Worm (Caenorhabditis elegans): Measurements from ENCODE around the gene C39B5.14.
A peak's percentile ranks its signal among the peaks of the same experiment; 100 is the strongest.

C39B5.14 gene

ce11 chrIII:2211120-2211519 lies at the start of gene C39B5.14:
Gene C39B5.14 (plus strand): TSS chrIII:2211420.
- TF ChIP-seq pes-1 (GFP tag; IDR thresholded peaks at IDR 0.05) (no peak), ets-7 (tag; optimal IDR thresholded peaks at IDR 0.05) (no peak), tbx-11 (GFP tag; IDR thresholded peaks at IDR 0.05) (no peak), tra-4 (tag; optimal IDR thresholded peaks at IDR 0.05) (no peak), scrt-1 (GFP tag; IDR thresholded peaks at IDR 0.05) (no peak), ama-1 (optimal IDR thresholded peaks at IDR 0.05) (no peak), B0310.2 (tag; optimal IDR thresholded peaks at IDR 0.05) (no peak), hnd-1 (tag; optimal IDR thresholded peaks at IDR 0.05) (no peak), hmg-4 (GFP tag; optimal IDR thresholded peaks at IDR 0.05) (no peak), tbx-37 (GFP tag; conservative IDR thresholded peaks at IDR 0.05) (no peak), ceh-13 (GFP tag; optimal IDR thresholded peaks at IDR 0.05) (no peak), hmbx-1 (tag; optimal IDR thresholded peaks at IDR 0.05) (no peak), sea-1 (GFP tag; conservative IDR thresholded peaks at IDR 0.05) (no peak), aly-1 (tag; optimal IDR thresholded peaks at IDR 0.05) (no peak), F13C5.2 (tag; optimal IDR thresholded peaks at IDR 0.05) (no peak), ceh-36 (tag; optimal IDR thresholded peaks at IDR 0.05) (no peak), flt-1 (GFP tag; IDR thresholded peaks at IDR 0.05) (no peak)

- TF ChIP-seq ets-7 (tag; optimal IDR thresholded peaks at IDR 0.05) = no peak
- no peak for TF ChIP-seq B0310.2 (tag; optimal IDR thresholded peaks at IDR 0.05)
- TF ChIP-seq pes-1 (GFP tag; IDR thresholded peaks at IDR 0.05) = no peak
- no peak for TF ChIP-seq ceh-13 (GFP tag; optimal IDR thresholded peaks at IDR 0.05)
- no peak for TF ChIP-seq F13C5.2 (tag; optimal IDR thresholded peaks at IDR 0.05)
- no peak for TF ChIP-seq ama-1 (optimal IDR thresholded peaks at IDR 0.05)
- TF ChIP-seq tra-4 (tag; optimal IDR thresholded peaks at IDR 0.05) = no peak
- no peak for TF ChIP-seq scrt-1 (GFP tag; IDR thresholded peaks at IDR 0.05)
- no peak for TF ChIP-seq ceh-36 (tag; optimal IDR thresholded peaks at IDR 0.05)
- no peak for TF ChIP-seq hnd-1 (tag; optimal IDR thresholded peaks at IDR 0.05)
- no peak for TF ChIP-seq sea-1 (GFP tag; conservative IDR thresholded peaks at IDR 0.05)
- TF ChIP-seq hmg-4 (GFP tag; optimal IDR thresholded peaks at IDR 0.05) = no peak
- no peak for TF ChIP-seq hmbx-1 (tag; optimal IDR thresholded peaks at IDR 0.05)
- TF ChIP-seq aly-1 (tag; optimal IDR thresholded peaks at IDR 0.05) = no peak
Measured at ce11 chrIII:2169445-2169844, 41.8 kb upstream of the C39B5.14 start.

- TF ChIP-seq pes-1 (GFP tag; IDR thresholded peaks at IDR 0.05) = no peak
- no peak for TF ChIP-seq hmbx-1 (tag; optimal IDR thresholded peaks at IDR 0.05)
Measured at ce11 chrIII:2170556-2170955, 40.7 kb upstream of the C39B5.14 start.

- peak; percentile 95 for TF ChIP-seq ama-1 (optimal IDR thresholded peaks at IDR 0.05)
- 0 out of 2 replicates have a peak, but pooled peaks have one; percentile 47 for TF ChIP-seq scrt-1 (GFP tag; IDR thresholded peaks at IDR 0.05)
- TF ChIP-seq hnd-1 (tag; optimal IDR thresholded peaks at IDR 0.05) = no peak
- TF ChIP-seq hmg-4 (GFP tag; optimal IDR thresholded peaks at IDR 0.05) = peak; percentile 49
- 0 out of 2 replicates have a peak, but pooled peaks have one; percentile 2 for TF ChIP-seq flt-1 (GFP tag; IDR thresholded peaks at IDR 0.05)
- TF ChIP-seq sea-1 (GFP tag; conservative IDR thresholded peaks at IDR 0.05) = 0 out of 2 replicates have a peak, but pooled peaks have one; percentile 38
- TF ChIP-seq tbx-37 (GFP tag; conservative IDR thresholded peaks at IDR 0.05) = no peak
- no peak for TF ChIP-seq hmbx-1 (tag; optimal IDR thresholded peaks at IDR 0.05)
- TF ChIP-seq B0310.2 (tag; optimal IDR thresholded peaks at IDR 0.05) = no peak
- TF ChIP-seq pes-1 (GFP tag; IDR thresholded peaks at IDR 0.05) = no peak; the same call in 1 of the 2 replicates
- peak; percentile 29 for TF ChIP-seq F13C5.2 (tag; optimal IDR thresholded peaks at IDR 0.05)
Measured at ce11 chrIII:2171892-2172591, 39.2 kb upstream of the C39B5.14 start.

- TF ChIP-seq B0310.2 (tag; optimal IDR thresholded peaks at IDR 0.05) = no peak
- no peak for TF ChIP-seq hmbx-1 (tag; optimal IDR thresholded peaks at IDR 0.05)
- no peak for TF ChIP-seq tbx-37 (GFP tag; conservative IDR thresholded peaks at IDR 0.05)
- TF ChIP-seq scrt-1 (GFP tag; IDR thresholded peaks at IDR 0.05) = no peak
- TF ChIP-seq tbx-11 (GFP tag; IDR thresholded peaks at IDR 0.05) = no peak
Measured at ce11 chrIII:2197706-2198105, 13.5 kb upstream of the C39B5.14 start, which contains the start of gene C39B5.6. Gene C39B5.6 (plus strand): TSS chrIII:2198006.

- no peak for TF ChIP-seq pes-1 (GFP tag; IDR thresholded peaks at IDR 0.05)
- TF ChIP-seq ets-7 (tag; optimal IDR thresholded peaks at IDR 0.05) = no peak
- TF ChIP-seq scrt-1 (GFP tag; IDR thresholded peaks at IDR 0.05) = no peak
- TF ChIP-seq ceh-13 (GFP tag; optimal IDR thresholded peaks at IDR 0.05) = no peak
- no peak for TF ChIP-seq hmbx-1 (tag; optimal IDR thresholded peaks at IDR 0.05)
- no peak for TF ChIP-seq hmg-4 (GFP tag; optimal IDR thresholded peaks at IDR 0.05)
- no peak for TF ChIP-seq tbx-37 (GFP tag; conservative IDR thresholded peaks at IDR 0.05)
- TF ChIP-seq ama-1 (optimal IDR thresholded peaks at IDR 0.05) = no peak
- TF ChIP-seq flt-1 (GFP tag; IDR thresholded peaks at IDR 0.05) = no peak
Measured at ce11 chrIII:2205155-2205554, 6.1 kb upstream of the C39B5.14 start.

- TF ChIP-seq tra-4 (tag; optimal IDR thresholded peaks at IDR 0.05) (no peak), F13C5.2 (tag; optimal IDR thresholded peaks at IDR 0.05) (no peak), ets-7 (tag; optimal IDR thresholded peaks at IDR 0.05) (no peak), ceh-13 (GFP tag; optimal IDR thresholded peaks at IDR 0.05) (no peak), tbx-37 (GFP tag; conservative IDR thresholded peaks at IDR 0.05) (no peak), hmg-4 (GFP tag; optimal IDR thresholded peaks at IDR 0.05) (no peak)
Measured at ce11 chrIII:2207864-2208263, 3.4 kb upstream of the C39B5.14 start, which contains the start of gene C39B5.5. Gene C39B5.5 (plus strand): TSS chrIII:2208164.

ce11 chrIII:2210601-2211000 lies 619 bp upstream of the C39B5.14 start:
- TF ChIP-seq sea-1 (GFP tag; conservative IDR thresholded peaks at IDR 0.05) (no peak), scrt-1 (GFP tag; IDR thresholded peaks at IDR 0.05) (no peak), hnd-1 (tag; optimal IDR thresholded peaks at IDR 0.05) (no peak), aly-1 (tag; optimal IDR thresholded peaks at IDR 0.05) (no peak), ets-7 (tag; optimal IDR thresholded peaks at IDR 0.05) (no peak), pes-1 (GFP tag; IDR thresholded peaks at IDR 0.05) (no peak), tra-4 (tag; optimal IDR thresholded peaks at IDR 0.05) (no peak), hmbx-1 (tag; optimal IDR thresholded peaks at IDR 0.05) (no peak), tbx-37 (GFP tag; conservative IDR thresholded peaks at IDR 0.05) (no peak), B0310.2 (tag; optimal IDR thresholded peaks at IDR 0.05) (no peak), hmg-4 (GFP tag; optimal IDR thresholded peaks at IDR 0.05) (no peak), ceh-36 (tag; optimal IDR thresholded peaks at IDR 0.05) (no peak), flt-1 (GFP tag; IDR thresholded peaks at IDR 0.05) (no peak), F13C5.2 (tag; optimal IDR thresholded peaks at IDR 0.05) (no peak), tbx-11 (GFP tag; IDR thresholded peaks at IDR 0.05) (no peak), ceh-13 (GFP tag; optimal IDR thresholded peaks at IDR 0.05) (no peak)
